4 fruit fly cellular contexts compared by ENCODE assay signal in the genomic region with DNA sequence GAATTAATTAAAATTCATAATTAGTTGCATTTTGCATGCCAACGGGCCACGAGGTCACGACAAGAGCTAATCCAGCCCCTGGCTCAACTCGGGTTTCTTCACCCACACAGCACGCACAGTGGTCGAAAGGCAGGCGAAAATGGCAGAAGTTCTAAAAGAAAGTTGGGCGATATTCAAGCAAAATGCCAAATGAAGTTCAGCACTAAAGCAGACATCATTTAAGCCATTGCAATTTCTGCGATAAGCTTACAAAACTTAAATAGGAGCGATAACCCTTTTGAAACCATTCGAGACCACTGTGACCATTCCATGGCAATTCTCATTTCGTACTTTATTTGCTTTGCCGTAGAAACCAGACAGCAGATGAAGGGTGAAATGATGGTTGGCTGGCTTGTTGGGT.
TF ChIP-seq lines count a peak whose summit lies in the region.

No protein-coding gene starts in this region.

- no peak for TF ChIP-seq CTCF in whole organism, embryonic (GFP tag; optimal IDR thresholded peaks at IDR 0.05; lab: Kevin White, UChicago)

TF ChIP-seq in whole organism, embryonic, 481 proteins besides CTCF, POLR2A, EP300 and RAD21 (continues in another document):
- TF ChIP-seq odd (GFP tag; optimal IDR thresholded peaks at IDR 0.05; lab: Kevin White, UChicago) (peak; percentile 3), CG6272 (GFP tag; IDR thresholded peaks at IDR 0.05; lab: Robert Waterston, UW) (0 out of 2 replicates have a peak, but pooled peaks have one; percentile 20), CG7786 (GFP tag; optimal IDR thresholded peaks at IDR 0.05; lab: Kevin White, UChicago) (peak; percentile 25), CG31441 (GFP tag; IDR thresholded peaks at IDR 0.05; lab: Robert Waterston, UW) (peak; percentile 47; the same call in 1 of the 2 replicates), ci (GFP tag; IDR thresholded peaks at IDR 0.05; lab: Robert Waterston, UW) (peak; percentile 75), CG16813 (GFP tag; IDR thresholded peaks at IDR 0.05; lab: Robert Waterston, UW; ENCODE audit: partially characterized antibody) (peak; percentile 32; the same call in 1 of the 3 replicates), CG17359 (tag; optimal IDR thresholded peaks at IDR 0.05; lab: Kevin White, UChicago) (peak; percentile 49), so (GFP tag; IDR thresholded peaks at IDR 0.05; lab: Robert Waterston, UW) (no peak), GATAe (GFP tag; conservative IDR thresholded peaks at IDR 0.05; lab: Robert Waterston, UW) (no peak), esg (GFP tag; conservative IDR thresholded peaks at IDR 0.05; lab: Robert Waterston, UW) (peak; percentile 49), sisA (GFP tag; IDR thresholded peaks at IDR 0.05; lab: Robert Waterston, UW) (peak; percentile 57), wor (GFP tag; IDR thresholded peaks at IDR 0.05; lab: Robert Waterston, UW) (no peak; the same call in 1 of the 2 replicates), CG6654 (GFP tag; optimal IDR thresholded peaks at IDR 0.05; lab: Kevin White, UChicago) (peak; percentile 18), dmrt11E (tag; optimal IDR thresholded peaks at IDR 0.05; lab: Kevin White, UChicago) (peak; percentile 45), CG17385 (GFP tag; optimal IDR thresholded peaks at IDR 0.05; lab: Kevin White, UChicago) (peak; percentile 13), CG12942 (GFP tag; optimal IDR thresholded peaks at IDR 0.05; lab: Kevin White, UChicago) (peak; percentile 6), sens (GFP tag; lab: Kevin White, UChicago) (peak; percentile 89), CG32772 (GFP tag; IDR thresholded peaks at IDR 0.05; lab: Robert Waterston, UW) (peak; percentile 32; the same call in 1 of the 2 replicates), HLH54F (GFP tag; optimal IDR thresholded peaks at IDR 0.05; lab: Kevin White, UChicago) (peak; percentile 15), CG8924 (tag; optimal IDR thresholded peaks at IDR 0.05; lab: Kevin White, UChicago) (peak; percentile 28)

TF ChIP-seq in whole organism, prepupa, 60 proteins besides CTCF, POLR2A, EP300 and RAD21 (continues in another document):
- peak; percentile 56 for TF ChIP-seq Eip75B (GFP tag; optimal IDR thresholded peaks at IDR 0.05; lab: Kevin White, UChicago)
- TF ChIP-seq Blimp-1 (GFP tag; optimal IDR thresholded peaks at IDR 0.05; lab: Kevin White, UChicago): no peak
- TF ChIP-seq fd59A (GFP tag; optimal IDR thresholded peaks at IDR 0.05; lab: Kevin White, UChicago): peak; percentile 37
- TF ChIP-seq Met (GFP tag; optimal IDR thresholded peaks at IDR 0.05; lab: Kevin White, UChicago): peak; percentile 60
- peak; percentile 42 for TF ChIP-seq CG34406 (GFP tag; optimal IDR thresholded peaks at IDR 0.05; lab: Kevin White, UChicago)
- TF ChIP-seq CG10631 (GFP tag; optimal IDR thresholded peaks at IDR 0.05; lab: Kevin White, UChicago): peak; percentile 53
- peak; percentile 67 for TF ChIP-seq pdm3 (GFP tag; optimal IDR thresholded peaks at IDR 0.05; lab: Kevin White, UChicago)
- TF ChIP-seq spab (GFP tag; optimal IDR thresholded peaks at IDR 0.05; lab: Kevin White, UChicago): peak; percentile 57
- peak; percentile 22 for TF ChIP-seq CG8319 (GFP tag; optimal IDR thresholded peaks at IDR 0.05; lab: Kevin White, UChicago)
- TF ChIP-seq Ets96B (tag; optimal IDR thresholded peaks at IDR 0.05; lab: Kevin White, UChicago): peak; percentile 60
- no peak for TF ChIP-seq Hr38 (GFP tag; optimal IDR thresholded peaks at IDR 0.05; lab: Kevin White, UChicago)
- TF ChIP-seq Smox (GFP tag; optimal IDR thresholded peaks at IDR 0.05; lab: Kevin White, UChicago): peak; percentile 61
- peak; percentile 8 for TF ChIP-seq Lpt (GFP tag; optimal IDR thresholded peaks at IDR 0.05; lab: Kevin White, UChicago)
- peak; percentile 60 for TF ChIP-seq CG6792 (GFP tag; optimal IDR thresholded peaks at IDR 0.05; lab: Kevin White, UChicago)
- peak; percentile 46; the same call in 2 of the 3 replicates for TF ChIP-seq CG8119 (GFP tag; IDR thresholded peaks at IDR 0.05; lab: Robert Waterston, UW)
- TF ChIP-seq Sox15 (GFP tag; optimal IDR thresholded peaks at IDR 0.05; lab: Kevin White, UChicago): peak; percentile 24
- peak; percentile 58 for TF ChIP-seq Sox102F (GFP tag; optimal IDR thresholded peaks at IDR 0.05; lab: Kevin White, UChicago)
- TF ChIP-seq CG4318 (GFP tag; optimal IDR thresholded peaks at IDR 0.05; lab: Kevin White, UChicago): peak; percentile 38
- peak; percentile 7 to 37 for TF ChIP-seq ss (GFP tag; optimal IDR thresholded peaks at IDR 0.05; lab: Kevin White, UChicago)
- peak; percentile 52 for TF ChIP-seq cyc (GFP tag; optimal IDR thresholded peaks at IDR 0.05; lab: Kevin White, UChicago)
- peak; percentile 36 for TF ChIP-seq CG6276 (GFP tag; optimal IDR thresholded peaks at IDR 0.05; lab: Kevin White, UChicago)
- peak; percentile 41 for TF ChIP-seq vri (GFP tag; optimal IDR thresholded peaks at IDR 0.05; lab: Kevin White, UChicago)

TF ChIP-seq in whole organism, pupa, 21 proteins besides CTCF, POLR2A, EP300 and RAD21:
- TF ChIP-seq gl (tag; optimal IDR thresholded peaks at IDR 0.05; lab: Kevin White, UChicago): peak; percentile 15
- TF ChIP-seq CG32121 (GFP tag; IDR thresholded peaks at IDR 0.05; lab: Robert Waterston, UW): 0 out of 2 replicates have a peak, but pooled peaks have one; percentile 14
- no peak for TF ChIP-seq rn (GFP tag; IDR thresholded peaks at IDR 0.05; lab: Robert Waterston, UW)
- TF ChIP-seq CG12605 (GFP tag; IDR thresholded peaks at IDR 0.05; lab: Robert Waterston, UW): no peak
- peak; percentile 56; the same call in 1 of the 3 replicates for TF ChIP-seq fd96Ca (GFP tag; IDR thresholded peaks at IDR 0.05; lab: Robert Waterston, UW)
- peak; percentile 58 for TF ChIP-seq Pif1A (GFP tag; optimal IDR thresholded peaks at IDR 0.05; lab: Kevin White, UChicago)
- TF ChIP-seq Pif1B (GFP tag; optimal IDR thresholded peaks at IDR 0.05; lab: Kevin White, UChicago): peak; percentile 6
- no peak for TF ChIP-seq D1 (tag; optimal IDR thresholded peaks at IDR 0.05; lab: Kevin White, UChicago)
- TF ChIP-seq CG8159 (tag; optimal IDR thresholded peaks at IDR 0.05; lab: Kevin White, UChicago): peak; percentile 67
- TF ChIP-seq CG4496 (GFP tag; IDR thresholded peaks at IDR 0.05; lab: Robert Waterston, UW): peak; percentile 79
- peak; percentile 63 for TF ChIP-seq CG9948 (tag; optimal IDR thresholded peaks at IDR 0.05; lab: Kevin White, UChicago)
- TF ChIP-seq CG13204 (GFP tag; optimal IDR thresholded peaks at IDR 0.05; lab: Kevin White, UChicago): no peak
- peak; percentile 49 for TF ChIP-seq CG14655 (GFP tag; optimal IDR thresholded peaks at IDR 0.05; lab: Kevin White, UChicago)
- TF ChIP-seq Ets98B (GFP tag; IDR thresholded peaks at IDR 0.05; lab: Robert Waterston, UW): peak; percentile 41; the same call in 1 of the 2 replicates
- TF ChIP-seq Snoo (tag; optimal IDR thresholded peaks at IDR 0.05; lab: Kevin White, UChicago): peak; percentile 35
- no peak for TF ChIP-seq EcR (GFP tag; optimal IDR thresholded peaks at IDR 0.05; lab: Kevin White, UChicago)
- no peak for TF ChIP-seq CG10348 (GFP tag; IDR thresholded peaks at IDR 0.05; lab: Robert Waterston, UW)
- TF ChIP-seq CG17806 (tag; optimal IDR thresholded peaks at IDR 0.05; lab: Kevin White, UChicago): peak; percentile 63
- peak; percentile 38 for TF ChIP-seq CG8301 (tag; optimal IDR thresholded peaks at IDR 0.05; lab: Kevin White, UChicago)
- peak; percentile 60 for TF ChIP-seq CG34367 (tag; optimal IDR thresholded peaks at IDR 0.05; lab: Kevin White, UChicago)
- TF ChIP-seq CG15710 (tag; optimal IDR thresholded peaks at IDR 0.05; lab: Kevin White, UChicago): peak; percentile 55

TF ChIP-seq in whole organism, wandering third instar larva, 38 proteins besides CTCF, POLR2A, EP300 and RAD21:
- TF ChIP-seq rgr (GFP tag; optimal IDR thresholded peaks at IDR 0.05; lab: Kevin White, UChicago): peak; percentile 61
- TF ChIP-seq Mio (GFP tag; optimal IDR thresholded peaks at IDR 0.05; lab: Kevin White, UChicago): no peak
- no peak for TF ChIP-seq jim (GFP tag; optimal IDR thresholded peaks at IDR 0.05; lab: Kevin White, UChicago)
- TF ChIP-seq GATAd (GFP tag; optimal IDR thresholded peaks at IDR 0.05; lab: Kevin White, UChicago): no peak
- peak; percentile 52 for TF ChIP-seq h (GFP tag; optimal IDR thresholded peaks at IDR 0.05; lab: Kevin White, UChicago)
- no peak for TF ChIP-seq Sp1 (GFP tag; optimal IDR thresholded peaks at IDR 0.05; lab: Kevin White, UChicago)
- no peak for TF ChIP-seq dl (GFP tag; optimal IDR thresholded peaks at IDR 0.05; lab: Kevin White, UChicago; ENCODE audit: insufficient read depth in 1 of 2, partially characterized antibody in 2 of 2)
- TF ChIP-seq psq (GFP tag; optimal IDR thresholded peaks at IDR 0.05; lab: Kevin White, UChicago): peak; percentile 39
- peak; percentile 63 for TF ChIP-seq fru (GFP tag; optimal IDR thresholded peaks at IDR 0.05; lab: Kevin White, UChicago)
- peak; percentile 68 for TF ChIP-seq ey (GFP tag; optimal IDR thresholded peaks at IDR 0.05; lab: Kevin White, UChicago)
- no peak for TF ChIP-seq Abd-B (GFP tag; optimal IDR thresholded peaks at IDR 0.05; lab: Kevin White, UChicago)
- peak; percentile 36 for TF ChIP-seq Hnf4 (GFP tag; optimal IDR thresholded peaks at IDR 0.05; lab: Kevin White, UChicago)
- TF ChIP-seq br (GFP tag; optimal IDR thresholded peaks at IDR 0.05; lab: Kevin White, UChicago): peak; percentile 48
- TF ChIP-seq OdsH (GFP tag; optimal IDR thresholded peaks at IDR 0.05; lab: Kevin White, UChicago): peak; percentile 49
- peak; percentile 42 for TF ChIP-seq woc (GFP tag; optimal IDR thresholded peaks at IDR 0.05; lab: Kevin White, UChicago)
- peak; percentile 20 for TF ChIP-seq dmrt93B (GFP tag; optimal IDR thresholded peaks at IDR 0.05; lab: Kevin White, UChicago)
- no peak for TF ChIP-seq Jra (GFP tag; optimal IDR thresholded peaks at IDR 0.05; lab: Kevin White, UChicago)
- TF ChIP-seq CG32264 (GFP tag; optimal IDR thresholded peaks at IDR 0.05; lab: Kevin White, UChicago): no peak
- TF ChIP-seq foxo (GFP tag; optimal IDR thresholded peaks at IDR 0.05; lab: Kevin White, UChicago): peak in 1 of 2 experiments; percentile 62
